Worm (Caenorhabditis elegans): ENCODE results near the gene srt-31.
A peak's percentile ranks its signal among the peaks of the same experiment; 100 is the strongest.

srt-31 gene

ce11 chrV:453569-453968 is 19.1 kb upstream of the srt-31 start, which contains the start of gene nhr-98:
Gene nhr-98 (plus strand): TSS chrV:453869.
- TF ChIP-seq skn-1 (tag; optimal IDR thresholded peaks at IDR 0.05), result no peak
- TF ChIP-seq nhr-237 (tag; optimal IDR thresholded peaks at IDR 0.05), result no peak
- TF ChIP-seq ceh-82 (tag; optimal IDR thresholded peaks at IDR 0.05), result no peak
- no peak for TF ChIP-seq nhr-10 (tag; optimal IDR thresholded peaks at IDR 0.05)
- no peak for TF ChIP-seq snpc-4 (tag; optimal IDR thresholded peaks at IDR 0.05)
- no peak for TF ChIP-seq ama-1 (optimal IDR thresholded peaks at IDR 0.05)
- TF ChIP-seq mab-5 (tag; optimal IDR thresholded peaks at IDR 0.05), result no peak
- no peak for TF ChIP-seq R02D3.7 (tag; optimal IDR thresholded peaks at IDR 0.05)
- no peak for TF ChIP-seq ztf-11 (tag; optimal IDR thresholded peaks at IDR 0.05)
- no peak for TF ChIP-seq dmd-4 (tag; optimal IDR thresholded peaks at IDR 0.05)
- no peak for TF ChIP-seq nhr-6 (tag; optimal IDR thresholded peaks at IDR 0.05)
- no peak for TF ChIP-seq nhr-23 (tag; optimal IDR thresholded peaks at IDR 0.05)
- no peak for TF ChIP-seq ceh-16 (tag; optimal IDR thresholded peaks at IDR 0.05)
- no peak for TF ChIP-seq ztf-4 (tag; optimal IDR thresholded peaks at IDR 0.05)
- TF ChIP-seq ztf-1 (GFP tag; conservative IDR thresholded peaks at IDR 0.05), result no peak
- TF ChIP-seq lin-39 (tag; optimal IDR thresholded peaks at IDR 0.05), result no peak
- no peak for TF ChIP-seq gmeb-1 (tag; optimal IDR thresholded peaks at IDR 0.05)
- TF ChIP-seq nhr-129 (tag; optimal IDR thresholded peaks at IDR 0.05), result no peak

ce11 chrV:457839-458238 is 14.8 kb upstream of the srt-31 start:
- TF ChIP-seq unc-39 (tag; optimal IDR thresholded peaks at IDR 0.05) (no peak), ztf-4 (tag; optimal IDR thresholded peaks at IDR 0.05) (no peak), dmd-4 (tag; optimal IDR thresholded peaks at IDR 0.05) (no peak), sma-9 (GFP tag; optimal IDR thresholded peaks at IDR 0.05) (no peak), sma-9 (tag; optimal IDR thresholded peaks at IDR 0.05) (no peak), F13H6.1 (tag; optimal IDR thresholded peaks at IDR 0.05) (no peak), elt-1 (tag; optimal IDR thresholded peaks at IDR 0.05) (no peak), ceh-82 (tag; optimal IDR thresholded peaks at IDR 0.05) (no peak)

ce11 chrV:459464-459863 is 13.2 kb upstream of the srt-31 start, which contains the start of gene nhr-203:
Gene nhr-203 (plus strand): TSS chrV:459795.
- TF ChIP-seq skn-1 (tag; optimal IDR thresholded peaks at IDR 0.05) (peak; percentile 52), sma-9 (GFP tag; optimal IDR thresholded peaks at IDR 0.05) (peak; percentile 80), sma-9 (tag; optimal IDR thresholded peaks at IDR 0.05) (no peak), crh-2 (tag; optimal IDR thresholded peaks at IDR 0.05) (peak; percentile 45), nhr-12 (tag; optimal IDR thresholded peaks at IDR 0.05) (no peak), fos-1 (tag; optimal IDR thresholded peaks at IDR 0.05) (peak; percentile 75), F13H6.1 (tag; optimal IDR thresholded peaks at IDR 0.05) (peak; percentile 1), gmeb-1 (tag; optimal IDR thresholded peaks at IDR 0.05) (peak; percentile 37), lin-39 (tag; optimal IDR thresholded peaks at IDR 0.05) (no peak)

- peak; percentile 65 for TF ChIP-seq crh-2 (tag; optimal IDR thresholded peaks at IDR 0.05)
- no peak for TF ChIP-seq ceh-82 (tag; optimal IDR thresholded peaks at IDR 0.05)
- peak; percentile 34 for TF ChIP-seq nhr-25 (tag; optimal IDR thresholded peaks at IDR 0.05)
- no peak for TF ChIP-seq nhr-77 (tag; optimal IDR thresholded peaks at IDR 0.05)
- peak; percentile 52 for TF ChIP-seq fos-1 (tag; optimal IDR thresholded peaks at IDR 0.05)
- TF ChIP-seq snpc-4 (tag; optimal IDR thresholded peaks at IDR 0.05), result no peak
- TF ChIP-seq sma-9 (GFP tag; optimal IDR thresholded peaks at IDR 0.05), result peak; percentile 83
- no peak for TF ChIP-seq sma-9 (tag; optimal IDR thresholded peaks at IDR 0.05)
- TF ChIP-seq nhr-129 (tag; optimal IDR thresholded peaks at IDR 0.05), result peak; percentile 68
- TF ChIP-seq nhr-23 (tag; optimal IDR thresholded peaks at IDR 0.05), result no peak
- no peak for TF ChIP-seq egl-27 (tag; optimal IDR thresholded peaks at IDR 0.05)
- no peak for TF ChIP-seq elt-3 (tag; optimal IDR thresholded peaks at IDR 0.05)
- TF ChIP-seq F13H6.1 (tag; optimal IDR thresholded peaks at IDR 0.05), result peak; percentile 4
- no peak for TF ChIP-seq nhr-10 (tag; optimal IDR thresholded peaks at IDR 0.05)
- TF ChIP-seq sem-4 (tag; optimal IDR thresholded peaks at IDR 0.05), result no peak
- peak; percentile 12 for TF ChIP-seq gmeb-1 (tag; optimal IDR thresholded peaks at IDR 0.05)
- no peak for TF ChIP-seq R02D3.7 (tag; optimal IDR thresholded peaks at IDR 0.05)
- TF ChIP-seq Y55F3AM.14 (GFP tag; optimal IDR thresholded peaks at IDR 0.05), result no peak
Measured at ce11 chrV:462263-462662, 10.4 kb upstream of the srt-31 start, which contains the start of gene nhr-202. Gene nhr-202 (plus strand): TSS chrV:462588.

DNA sequence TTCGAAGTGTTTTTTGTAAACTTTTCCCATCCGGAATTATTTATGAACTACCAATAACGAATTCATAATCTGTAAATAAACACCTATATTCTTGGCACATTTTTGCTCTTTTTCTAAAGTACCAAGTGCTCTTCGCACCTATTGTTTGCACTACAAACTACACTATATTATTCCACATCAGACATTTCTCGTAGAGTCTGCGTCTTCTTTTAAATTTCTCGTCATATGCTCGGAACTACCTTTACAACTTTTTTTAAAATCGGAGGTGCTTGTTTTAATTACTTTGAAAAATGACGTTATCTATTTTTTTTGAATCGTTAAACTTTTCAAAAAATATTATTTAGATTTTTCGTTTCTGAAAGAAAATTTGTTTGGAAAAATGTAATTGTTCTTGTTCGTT is 7.9 kb upstream of the srt-31 start, which contains the start of gene nhr-201:
Gene nhr-201 (plus strand): TSS at position 29 of the 400 bp plus-strand sequence.
- TF ChIP-seq crh-2 (tag; optimal IDR thresholded peaks at IDR 0.05) (peak; percentile 49), Y55F3AM.14 (GFP tag; optimal IDR thresholded peaks at IDR 0.05) (no peak), unc-62 (GFP tag; optimal IDR thresholded peaks at IDR 0.05) (no peak), sma-9 (GFP tag; optimal IDR thresholded peaks at IDR 0.05) (peak; percentile 44), sma-9 (tag; optimal IDR thresholded peaks at IDR 0.05) (no peak), gmeb-1 (tag; optimal IDR thresholded peaks at IDR 0.05) (no peak), mdl-1 (tag; optimal IDR thresholded peaks at IDR 0.05) (no peak), unc-55 (GFP tag; optimal IDR thresholded peaks at IDR 0.05) (no peak)
